Worm (Caenorhabditis elegans) whole organism, midembryonic: ENCODE measurements around the gene Y45G5AM.7.

Experiments used
- cog-1 ChIP-seq: sonication (generic microtip); optimal IDR thresholded peaks from 2 replicates; lab custom pipeline; 2016; ENCODE audit warnings: missing genetic modification characterization, missing compliant biosample characterization
- klf-2 ChIP-seq: fragments of 200-800 bp; sonication (Bioruptor generic); conservative IDR thresholded peaks from 2 replicates; pipeline ENCODE4 v1.3.6; 2022; ENCODE audit warnings: missing genetic modification reagents, missing genetic modification characterization, missing compliant biosample characterization
- ref-1 ChIP-seq: fragments of 200-800 bp; sonication (Bioruptor generic); conservative IDR thresholded peaks from 2 replicates; pipeline ENCODE4 v1.3.6; 2022; ENCODE audit warnings: missing genetic modification reagents, missing genetic modification characterization, missing compliant biosample characterization
- tab-1 ChIP-seq: fragments of 200-800 bp; sonication (Bioruptor generic); IDR thresholded peaks from 2 replicates; pipeline ENCODE4 v1.3.6; 2022; ENCODE audit warnings: missing genetic modification characterization, missing compliant biosample characterization
- ztf-23 ChIP-seq: fragments of 200-800 bp; sonication (Bioruptor generic); IDR thresholded peaks from 2 replicates; pipeline ENCODE4 v1.3.6; 2022; ENCODE audit warnings: missing genetic modification reagents, missing genetic modification characterization, missing compliant biosample characterization

- TF ChIP-seq klf-2 (no peak), ztf-23 (no peak), ref-1 (GFP tag; lab: Robert Waterston, UW) (no peak), cog-1 (tag; lab: Kevin White, UChicago) (no peak), tab-1 (GFP tag; lab: Robert Waterston, UW) (no peak)
Measured at ce11 chrV:4164504-4164959, 5.5 kb downstream of the Y45G5AM.7 start, which contains the start of gene Y45G5AM.3.
